Worm (Caenorhabditis elegans): ENCODE measurements around the gene hacd-1.

Gene hacd-1

ce11 chrV:1491510-1491909, 31.3 kb downstream of the hacd-1 start, which contains the start of gene C38C3.6:
Gene C38C3.6, minus strand, starts transcription at chrV:1491610.
- TF ChIP-seq let-607 (tag; optimal IDR thresholded peaks at IDR 0.05) (no peak), F55B11.4 (tag; optimal IDR thresholded peaks at IDR 0.05; ENCODE audit: borderline replicate concordance, insufficient read depth) (no peak), ztf-6 (GFP tag; IDR thresholded peaks at IDR 0.05) (no peak), cebp-2 (GFP tag; IDR thresholded peaks at IDR 0.05) (no peak), rpc-1 (optimal IDR thresholded peaks at IDR 0.05) (no peak), rpc-1 (tag; optimal IDR thresholded peaks at IDR 0.05) (no peak), ceh-100 (GFP tag; IDR thresholded peaks at IDR 0.05) (no peak), tbx-9 (tag; optimal IDR thresholded peaks at IDR 0.05; ENCODE audit: borderline replicate concordance) (no peak), ztf-28 (GFP tag; IDR thresholded peaks at IDR 0.05) (no peak), mel-28 (tag; optimal IDR thresholded peaks at IDR 0.05; ENCODE audit: borderline replicate concordance) (no peak), F52B5.7 (tag; optimal IDR thresholded peaks at IDR 0.05) (no peak), hmg-1.2 (GFP tag; IDR thresholded peaks at IDR 0.05) (no peak), F39B2.1 (GFP tag; IDR thresholded peaks at IDR 0.05) (no peak), lin-40 (tag; optimal IDR thresholded peaks at IDR 0.05) (no peak), bed-2 (GFP tag; IDR thresholded peaks at IDR 0.05) (no peak), lsy-27 (tag; optimal IDR thresholded peaks at IDR 0.05; ENCODE audit: borderline replicate concordance, insufficient read depth) (no peak), snpc-3.4 (tag; optimal IDR thresholded peaks at IDR 0.05) (no peak), xnd-1 (tag; optimal IDR thresholded peaks at IDR 0.05) (no peak)

ce11 chrV:1494469-1494868, 34.3 kb downstream of the hacd-1 start, which contains the start of gene spig-7:
Gene spig-7, plus strand, starts transcription at chrV:1494769.
- no peak for TF ChIP-seq ama-1 (optimal IDR thresholded peaks at IDR 0.05)
- no peak for TF ChIP-seq ama-1 (GFP tag; optimal IDR thresholded peaks at IDR 0.05)
- TF ChIP-seq lsy-27 (tag; optimal IDR thresholded peaks at IDR 0.05; ENCODE audit: borderline replicate concordance, insufficient read depth), result no peak
- TF ChIP-seq nhr-80 (tag; optimal IDR thresholded peaks at IDR 0.05), result no peak
- no peak for TF ChIP-seq cebp-2 (GFP tag; IDR thresholded peaks at IDR 0.05)
- no peak for TF ChIP-seq K11D2.4 (GFP tag; IDR thresholded peaks at IDR 0.05)
- no peak for TF ChIP-seq repo-1 (tag; optimal IDR thresholded peaks at IDR 0.05)
- no peak for TF ChIP-seq Y67H2A.10 (GFP tag; conservative IDR thresholded peaks at IDR 0.05)
- TF ChIP-seq dpl-1 (GFP tag; optimal IDR thresholded peaks at IDR 0.05), result no peak
- no peak for TF ChIP-seq ets-4 (GFP tag; optimal IDR thresholded peaks at IDR 0.05)
- TF ChIP-seq nhr-27 (tag; optimal IDR thresholded peaks at IDR 0.05), result no peak
- TF ChIP-seq ceh-58 (GFP tag; IDR thresholded peaks at IDR 0.05), result no peak
- TF ChIP-seq snpc-4 (GFP tag; optimal IDR thresholded peaks at IDR 0.05), result no peak
- no peak for TF ChIP-seq snpc-4 (tag; optimal IDR thresholded peaks at IDR 0.05)
- TF ChIP-seq tlf-1 (GFP tag; optimal IDR thresholded peaks at IDR 0.05), result no peak
- no peak for TF ChIP-seq Y95B8A.8 (GFP tag; IDR thresholded peaks at IDR 0.05)
- no peak for TF ChIP-seq lin-54 (GFP tag; optimal IDR thresholded peaks at IDR 0.05)
- TF ChIP-seq bed-1 (GFP tag; IDR thresholded peaks at IDR 0.05), result no peak
- TF ChIP-seq hmg-20 (GFP tag; IDR thresholded peaks at IDR 0.05), result no peak

ce11 chrV:1495334-1495733, 35.2 kb downstream of the hacd-1 start, which contains the start of gene C38C3.3:
Gene C38C3.3, plus strand, starts transcription at chrV:1495634.
- TF ChIP-seq dpff-1 (tag; optimal IDR thresholded peaks at IDR 0.05), result no peak
- TF ChIP-seq ceh-91 (GFP tag; IDR thresholded peaks at IDR 0.05), result no peak
- TF ChIP-seq F57C9.4 (tag; optimal IDR thresholded peaks at IDR 0.05), result no peak
- no peak for TF ChIP-seq aptf-2 (GFP tag; conservative IDR thresholded peaks at IDR 0.05)

Data from whole organism, young adult.